Fruit fly (Drosophila melanogaster) whole organism, embryonic: ENCODE data around the gene Iru.

ENCODE experiments used
- C15 ChIP-seq: fragments of 200-800 bp; sonication (Bioruptor generic); IDR thresholded peaks from 3 replicates; pipeline ENCODE4 v1.3.6; 2022; ENCODE audit warnings: missing biosample characterization, missing genetic modification characterization
- CG11093 ChIP-seq: fragments of 200-800 bp; sonication (Bioruptor generic); IDR thresholded peaks from 3 replicates; pipeline ENCODE4 v1.3.6; 2022; ENCODE audit warnings: missing biosample characterization, missing genetic modification characterization
- CG11696 ChIP-seq: fragments of 200-800 bp; sonication (Bioruptor generic); IDR thresholded peaks from 2 replicates; pipeline ENCODE4 v1.3.6; 2022; ENCODE audit warnings: missing biosample characterization, missing genetic modification characterization
- CG12219 ChIP-seq: fragments of 200-800 bp; sonication (Bioruptor generic); optimal IDR thresholded peaks from 3 replicates; lab custom pipeline; 2018; ENCODE audit warnings: missing biosample characterization, mild to moderate bottlenecking, missing genetic modification characterization
- CG12744 ChIP-seq: fragments of 200-800 bp; sonication (Bioruptor generic); optimal IDR thresholded peaks from 2 replicates; lab custom pipeline; 2016; ENCODE audit warnings: missing biosample characterization, missing genetic modification characterization
- CG14667 ChIP-seq: fragments of 200-800 bp; sonication (Bioruptor generic); IDR thresholded peaks from 2 replicates; pipeline ENCODE4 v1.3.6; 2022; ENCODE audit warnings: missing biosample characterization, missing genetic modification characterization
- CG15269 ChIP-seq: fragments of 200-800 bp; sonication (Bioruptor generic); optimal IDR thresholded peaks from 2 replicates; lab custom pipeline; 2018; ENCODE audit warnings: missing biosample characterization, mild to moderate bottlenecking, missing genetic modification characterization, moderate library complexity
- CG15696 ChIP-seq: fragments of 200-800 bp; sonication (Bioruptor generic); optimal IDR thresholded peaks from 2 replicates; lab custom pipeline; 2019; ENCODE audit warnings: missing biosample characterization, mild to moderate bottlenecking, missing genetic modification characterization, moderate library complexity
- CG32532 ChIP-seq: fragments of 200-800 bp; sonication (Bioruptor generic); IDR thresholded peaks from 2 replicates; pipeline ENCODE4 v1.3.6; 2022; ENCODE audit warnings: missing biosample characterization, missing genetic modification characterization
- CG34376 ChIP-seq: fragments of 200-800 bp; sonication (Bioruptor generic); optimal IDR thresholded peaks from 2 replicates; lab custom pipeline; 2018; ENCODE audit warnings: missing biosample characterization, mild to moderate bottlenecking, missing genetic modification characterization
- CG3995 ChIP-seq: fragments of 200-800 bp; sonication (Bioruptor generic); optimal IDR thresholded peaks from 3 replicates; lab custom pipeline; 2016; ENCODE audit warnings: missing biosample characterization, missing genetic modification characterization
- CG8290 ChIP-seq, 3 experiments: fragments of 200-800 bp; sonication (Bioruptor generic); optimal IDR thresholded peaks; 2 replicates each; lab custom pipeline; 2016 to 2019; ENCODE audit warnings: missing biosample characterization in 3 of 3, missing genetic modification characterization in 3 of 3, mild to moderate bottlenecking in 2 of 3, moderate library complexity in 1 of 3
- CG8478 ChIP-seq: fragments of >200 bp; optimal IDR thresholded peaks from 2 replicates; lab custom pipeline; 2018
- Dbx ChIP-seq: fragments of 200-800 bp; sonication (Bioruptor generic); IDR thresholded peaks from 3 replicates; pipeline ENCODE4 v1.3.6; 2022; ENCODE audit warnings: missing biosample characterization, missing genetic modification characterization
- Dp ChIP-seq: fragments of 200-800 bp; sonication (Bioruptor generic); optimal IDR thresholded peaks from 2 replicates; lab custom pipeline; 2018; ENCODE audit warnings: missing biosample characterization, mild to moderate bottlenecking, missing genetic modification characterization, moderate library complexity
- E2f1 ChIP-seq: fragments of 200-800 bp; sonication (Bioruptor generic); IDR thresholded peaks from 2 replicates; pipeline ENCODE4 v1.3.6; 2022; ENCODE audit warnings: missing biosample characterization, missing genetic modification characterization
- Elba2 ChIP-seq: fragments of 200-800 bp; sonication (Bioruptor generic); optimal IDR thresholded peaks from 3 replicates; lab custom pipeline; 2016; ENCODE audit warnings: missing biosample characterization, missing genetic modification characterization
- Hey ChIP-seq: fragments of 200-800 bp; sonication (Bioruptor generic); optimal IDR thresholded peaks from 3 replicates; lab custom pipeline; 2018; ENCODE audit warnings: missing biosample characterization, mild to moderate bottlenecking, missing genetic modification characterization
- Lpt ChIP-seq: fragments of >200 bp; optimal IDR thresholded peaks from 2 replicates; lab custom pipeline; 2018; ENCODE audit warnings: missing biosample characterization, missing genetic modification characterization
- MESR4 ChIP-seq: fragments of 200-800 bp; sonication (Bioruptor generic); optimal IDR thresholded peaks from 2 replicates; lab custom pipeline; 2018; ENCODE audit warnings: missing biosample characterization, mild to moderate bottlenecking, missing genetic modification characterization, moderate library complexity
- MTF-1 ChIP-seq: fragments of 200-800 bp; sonication (Bioruptor generic); optimal IDR thresholded peaks from 2 replicates; lab custom pipeline; 2018; ENCODE audit warnings: missing biosample characterization, mild to moderate bottlenecking, missing genetic modification characterization, borderline replicate concordance
- NFAT ChIP-seq: fragments of 200-800 bp; sonication (Bioruptor generic); IDR thresholded peaks from 2 replicates; pipeline ENCODE4 v1.3.6; 2022; ENCODE audit warnings: missing biosample characterization, missing genetic modification characterization
- Xbp1 ChIP-seq: fragments of 200-800 bp; sonication (Bioruptor generic); optimal IDR thresholded peaks from 3 replicates; lab custom pipeline; 2016; ENCODE audit warnings: missing biosample characterization, mild to moderate bottlenecking, missing genetic modification characterization
- abd-A ChIP-seq: fragments of 200-800 bp; sonication (Bioruptor generic); optimal IDR thresholded peaks from 3 replicates; lab custom pipeline; 2019; ENCODE audit warnings: missing biosample characterization, mild to moderate bottlenecking, missing genetic modification characterization, moderate library complexity
- cad ChIP-seq: fragments of >200 bp; optimal IDR thresholded peaks from 2 replicates; lab custom pipeline; 2017; ENCODE audit warnings: missing biosample characterization, missing genetic modification characterization
- cato ChIP-seq: fragments of 200-800 bp; sonication (Bioruptor generic); optimal IDR thresholded peaks from 2 replicates; lab custom pipeline; 2016; ENCODE audit warnings: missing biosample characterization, missing genetic modification characterization, borderline replicate concordance
- cg ChIP-seq: fragments of 200-800 bp; sonication (Bioruptor generic); optimal IDR thresholded peaks from 3 replicates; lab custom pipeline; 2019; ENCODE audit warnings: missing biosample characterization, mild to moderate bottlenecking, missing genetic modification characterization, moderate library complexity
- chinmo ChIP-seq: fragments of 200-800 bp; sonication (Bioruptor generic); IDR thresholded peaks from 4 replicates; pipeline ENCODE4 v1.3.6; 2022; ENCODE audit warnings: missing biosample characterization, missing genetic modification characterization; ENCODE audit not compliant: partially characterized antibody
- corto ChIP-seq: fragments of 200-800 bp; sonication (Bioruptor generic); optimal IDR thresholded peaks from 2 replicates; lab custom pipeline; 2016; ENCODE audit warnings: missing biosample characterization, mild to moderate bottlenecking, missing genetic modification characterization, moderate library complexity
- crp ChIP-seq, 2 experiments: fragments of 200-800 bp; sonication (Bioruptor generic); optimal IDR thresholded peaks; 2 replicates in 1 of 2; 3 replicates in 1 of 2; lab custom pipeline; 2017; ENCODE audit warnings: missing biosample characterization in 2 of 2, missing genetic modification characterization in 2 of 2, mild to moderate bottlenecking in 1 of 2, moderate library complexity in 1 of 2
- dm ChIP-seq: fragments of 200-800 bp; sonication (Bioruptor generic); optimal IDR thresholded peaks from 3 replicates; lab custom pipeline; 2016; ENCODE audit warnings: missing biosample characterization, missing genetic modification characterization
- gcm ChIP-seq: fragments of 200-800 bp; sonication (Bioruptor generic); optimal IDR thresholded peaks from 2 replicates; lab custom pipeline; 2019; ENCODE audit warnings: missing biosample characterization, mild to moderate bottlenecking, missing genetic modification characterization, moderate library complexity
- gem ChIP-seq: fragments of 200-800 bp; sonication (Bioruptor generic); optimal IDR thresholded peaks from 2 replicates; lab custom pipeline; 2019; ENCODE audit warnings: missing biosample characterization, mild to moderate bottlenecking, missing genetic modification characterization, moderate library complexity
- gfzf ChIP-seq: fragments of 200-800 bp; sonication (Bioruptor generic); optimal IDR thresholded peaks from 2 replicates; lab custom pipeline; 2016; ENCODE audit warnings: missing biosample characterization, mild to moderate bottlenecking, missing genetic modification characterization, moderate library complexity
- hb ChIP-seq: fragments of 200-800 bp; sonication (Bioruptor generic); IDR thresholded peaks from 3 replicates; pipeline ENCODE4 v1.3.6; 2022; ENCODE audit warnings: missing biosample characterization, missing genetic modification characterization; ENCODE audit not compliant: partially characterized antibody
- hth ChIP-seq: fragments of >200 bp; optimal IDR thresholded peaks from 2 replicates; lab custom pipeline; 2017; ENCODE audit warnings: inconsistent platforms
- jing ChIP-seq: fragments of 200-800 bp; sonication (Bioruptor generic); optimal IDR thresholded peaks from 2 replicates; lab custom pipeline; 2018; ENCODE audit warnings: missing biosample characterization, mild to moderate bottlenecking, missing genetic modification characterization
- nerfin-1 ChIP-seq: fragments of 200-800 bp; sonication (Bioruptor generic); optimal IDR thresholded peaks from 3 replicates; lab custom pipeline; 2019; ENCODE audit warnings: missing biosample characterization, mild to moderate bottlenecking, missing genetic modification characterization, moderate library complexity
- oc ChIP-seq: fragments of 200-800 bp; sonication (Bioruptor generic); optimal IDR thresholded peaks from 2 replicates; lab custom pipeline; 2018; ENCODE audit warnings: missing biosample characterization, mild to moderate bottlenecking, missing genetic modification characterization, moderate library complexity
- pfk ChIP-seq: fragments of 200-800 bp; sonication (Bioruptor generic); optimal IDR thresholded peaks from 2 replicates; lab custom pipeline; 2018; ENCODE audit warnings: missing biosample characterization, mild to moderate bottlenecking, missing genetic modification characterization, moderate library complexity
- slou ChIP-seq: fragments of 200-800 bp; sonication (Bioruptor generic); optimal IDR thresholded peaks from 3 replicates; lab custom pipeline; 2016; ENCODE audit warnings: missing biosample characterization, missing genetic modification characterization
- tgo ChIP-seq: fragments of 200-800 bp; sonication (Bioruptor generic); IDR thresholded peaks from 3 replicates; pipeline ENCODE4 v1.3.6; 2022; ENCODE audit warnings: missing biosample characterization, missing genetic modification characterization
- trem ChIP-seq: fragments of 200-800 bp; optimal IDR thresholded peaks from 3 replicates; lab custom pipeline; 2019; ENCODE audit warnings: missing biosample characterization, mild to moderate bottlenecking, missing genetic modification characterization, moderate library complexity
- vfl ChIP-seq: fragments of 200-800 bp; sonication (Bioruptor generic); optimal IDR thresholded peaks from 2 replicates; lab custom pipeline; 2016; ENCODE audit warnings: missing biosample characterization, missing genetic modification characterization
- zfh2 ChIP-seq: fragments of 200-800 bp; sonication (Bioruptor generic); optimal IDR thresholded peaks from 2 replicates; lab custom pipeline; 2016; ENCODE audit warnings: missing biosample characterization, missing genetic modification characterization

Gene Iru

dm6 chr3R:9043610-9044009 lies 37.4 kb downstream of the Iru start (continued):
- TF ChIP-seq dm (GFP tag; lab: Kevin White, UChicago): no peak
- peak; percentile 11 for TF ChIP-seq gfzf (GFP tag; lab: Kevin White, UChicago)
- TF ChIP-seq CG14667 (GFP tag; lab: Robert Waterston, UW): no peak
- peak; percentile 74 for TF ChIP-seq CG34376 (GFP tag; lab: Kevin White, UChicago)
- TF ChIP-seq hb: no peak
- TF ChIP-seq C15 (GFP tag; lab: Robert Waterston, UW): no peak
- no peak for TF ChIP-seq cad (GFP tag; lab: Kevin White, UChicago)
- no peak for TF ChIP-seq pfk (GFP tag; lab: Kevin White, UChicago)
- TF ChIP-seq cg: peak; percentile 2

DNA sequence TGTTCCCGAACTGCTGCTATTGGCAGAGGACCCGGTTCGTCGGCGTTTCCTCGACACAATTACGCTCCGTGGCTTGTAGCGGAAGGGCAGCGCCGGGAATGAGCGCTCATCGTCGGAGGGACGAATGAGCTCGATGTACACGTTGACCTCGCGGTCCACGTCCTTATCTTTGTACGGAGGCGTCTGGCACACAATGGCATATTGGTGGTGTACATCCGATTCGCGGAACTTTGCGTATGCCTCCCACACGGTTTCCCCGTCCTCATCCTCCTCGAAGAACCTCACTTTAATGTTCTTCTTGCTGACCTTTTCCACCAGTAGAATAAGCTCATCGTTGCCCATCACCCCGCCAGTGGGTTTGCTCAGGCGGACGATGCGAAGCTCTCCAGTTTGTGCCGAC lies 39.5 kb downstream of the Iru start:
- no peak for TF ChIP-seq E2f1
- TF ChIP-seq jing (GFP tag; lab: Kevin White, UChicago): no peak
- peak; percentile 14 for TF ChIP-seq CG8478 (lab: Kevin White, UChicago)
- TF ChIP-seq Dbx (GFP tag; lab: Robert Waterston, UW): 0 out of 3 replicates have a peak, but pooled peaks have one; percentile 20

DNA sequence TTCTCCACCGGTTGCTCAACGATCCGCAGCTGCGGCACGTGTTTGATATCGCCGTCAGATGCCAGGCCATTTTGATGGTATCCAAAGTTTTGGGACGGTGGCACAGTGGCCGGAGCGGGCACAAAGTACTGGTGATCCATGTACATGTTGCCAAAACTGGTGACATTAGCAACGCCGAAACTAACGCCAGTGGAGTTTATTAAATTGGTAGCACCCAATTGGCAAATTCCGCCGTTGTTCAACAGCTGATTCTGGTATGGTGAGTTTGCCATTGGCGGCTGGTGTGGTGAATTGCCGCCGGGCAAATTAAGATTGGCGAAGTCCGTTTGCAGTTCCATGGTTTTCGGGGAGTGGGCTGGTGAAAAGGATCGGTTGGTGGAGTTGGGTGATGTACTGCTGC lies 40.7 kb downstream of the Iru start:
- TF ChIP-seq CG12744 (GFP tag; lab: Kevin White, UChicago): no peak
- TF ChIP-seq dm (GFP tag; lab: Kevin White, UChicago): peak; percentile 12
- no peak for TF ChIP-seq gfzf (GFP tag; lab: Kevin White, UChicago)
- TF ChIP-seq Hey: no peak
- TF ChIP-seq hth (lab: Kevin White, UChicago): no peak
- peak; percentile 20 for TF ChIP-seq trem
- TF ChIP-seq Elba2 (GFP tag; lab: Kevin White, UChicago): peak; percentile 87
- TF ChIP-seq MTF-1 (GFP tag; lab: Kevin White, UChicago): no peak
- TF ChIP-seq NFAT (GFP tag; lab: Robert Waterston, UW): no peak
- no peak for TF ChIP-seq Lpt (GFP tag; lab: Kevin White, UChicago)
- TF ChIP-seq corto (GFP tag; lab: Kevin White, UChicago): no peak
- TF ChIP-seq Dp (GFP tag; lab: Kevin White, UChicago): peak; percentile 24
- no peak for TF ChIP-seq vfl (GFP tag; lab: Kevin White, UChicago)
- no peak for TF ChIP-seq CG32532 (GFP tag; lab: Robert Waterston, UW)
- no peak for TF ChIP-seq chinmo (GFP tag; lab: Robert Waterston, UW)
- TF ChIP-seq tgo (GFP tag; lab: Robert Waterston, UW): no peak
- no peak for TF ChIP-seq CG11093 (GFP tag; lab: Robert Waterston, UW)
- TF ChIP-seq crp (GFP tag; optimal IDR thresholded peaks at IDR 0.05; lab: Kevin White, UChicago): peak in 1 of 2 experiments; percentile 79
- no peak for TF ChIP-seq gem (tag; lab: Kevin White, UChicago)
- peak; percentile 67 for TF ChIP-seq nerfin-1 (tag; lab: Kevin White, UChicago)
- TF ChIP-seq abd-A: no peak
- TF ChIP-seq MESR4 (GFP tag; lab: Kevin White, UChicago): peak; percentile 11

- TF ChIP-seq Xbp1 (GFP tag; lab: Kevin White, UChicago): peak; percentile 46
- peak; percentile 78 for TF ChIP-seq CG15269 (tag; lab: Kevin White, UChicago)
- peak; percentile 45 for TF ChIP-seq oc (tag; lab: Kevin White, UChicago)
- peak; percentile 39 for TF ChIP-seq CG8290 (GFP tag; optimal IDR thresholded peaks at IDR 0.05; lab: Kevin White, UChicago)
- peak in 1 of 2 experiments; percentile 68 for TF ChIP-seq CG8290 (tag; optimal IDR thresholded peaks at IDR 0.05; lab: Kevin White, UChicago)
- peak; percentile 36 for TF ChIP-seq cato (GFP tag; lab: Kevin White, UChicago)
- TF ChIP-seq gcm (GFP tag; lab: Kevin White, UChicago): peak; percentile 64
- no peak for TF ChIP-seq CG11696 (GFP tag; lab: Robert Waterston, UW)
- peak; percentile 54 for TF ChIP-seq CG3995
- no peak for TF ChIP-seq CG12219
- peak; percentile 30 for TF ChIP-seq zfh2 (GFP tag; lab: Kevin White, UChicago)
- TF ChIP-seq slou (GFP tag; lab: Kevin White, UChicago): peak; percentile 23
- TF ChIP-seq CG15696 (tag; lab: Kevin White, UChicago): peak; percentile 78
Measured at dm6 chr3R:9047561-9048465, 41.6 kb downstream of the Iru start, which contains the start of gene Rel. TSS of gene Rel (minus strand) at chr3R:9047977.
